Worm (Caenorhabditis elegans) whole organism, young adult: ENCODE measurements around the gene moa-1.

ENCODE experiments used
- ama-1 ChIP-seq, 3 experiments: fragments of 150-350 bp in 1 of 3; sonication (generic microtip) in 2 of 3; optimal IDR thresholded peaks; 2 replicates each; lab custom pipeline; 2014 to 2018; ENCODE audit warnings: missing biosample characterization in 2 of 3, missing genetic modification characterization in 2 of 3, missing genetic modification reagents in 2 of 3
- chd-7 ChIP-seq: sonication (generic microtip); optimal IDR thresholded peaks from 2 replicates; lab custom pipeline; 2016; ENCODE audit warnings: mild to moderate bottlenecking, missing genetic modification characterization, moderate library complexity, missing compliant biosample characterization
- madf-6 ChIP-seq: fragments of 200-800 bp; sonication (Bioruptor generic); IDR thresholded peaks from 2 replicates; pipeline ENCODE4 v1.3.6; 2022; ENCODE audit warnings: missing genetic modification reagents, missing genetic modification characterization, missing compliant biosample characterization

ce11 chrIII:1984860-1985259, 15.2 kb upstream of the moa-1 start, which contains the start of gene Y39A3B.7:
- TF ChIP-seq madf-6, result no peak
- TF ChIP-seq chd-7 (tag; lab: Kevin White, UChicago), result no peak
- no peak for TF ChIP-seq ama-1 (optimal IDR thresholded peaks at IDR 0.05; lab: Kevin White, UChicago)
- no peak for TF ChIP-seq ama-1 (GFP tag; optimal IDR thresholded peaks at IDR 0.05; lab: Kevin White, UChicago)
